Worm (Caenorhabditis elegans) whole organism, L3 larva: Measurements from ENCODE around the gene syg-1.

Source experiments
- ama-1 ChIP-seq: fragments of 150-350 bp; optimal IDR thresholded peaks from 2 replicates; lab custom pipeline; 2018
- ceh-16 ChIP-seq: sonication (generic microtip); optimal IDR thresholded peaks from 2 replicates; lab custom pipeline; 2017; ENCODE audit warnings: missing biosample characterization, missing genetic modification characterization
- ceh-28 ChIP-seq: fragments of 150-350 bp; optimal IDR thresholded peaks from 2 replicates; lab custom pipeline; 2014; ENCODE audit warnings: missing biosample characterization, missing genetic modification reagents, missing genetic modification characterization
- ceh-82 ChIP-seq: fragments of 150-350 bp; optimal IDR thresholded peaks from 2 replicates; lab custom pipeline; 2014; ENCODE audit warnings: missing biosample characterization, missing genetic modification characterization
- lin-15B ChIP-seq: fragments of 150-350 bp; optimal IDR thresholded peaks from 2 replicates; lab custom pipeline; 2014; ENCODE audit warnings: missing biosample characterization, missing genetic modification characterization
- nhr-25 ChIP-seq: sonication (generic microtip); optimal IDR thresholded peaks from 2 replicates; lab custom pipeline; 2017; ENCODE audit warnings: missing biosample characterization, missing genetic modification characterization
- nhr-28 ChIP-seq: fragments of 150-350 bp; optimal IDR thresholded peaks from 2 replicates; lab custom pipeline; 2014; ENCODE audit warnings: missing biosample characterization, missing genetic modification characterization
- pqm-1 ChIP-seq: fragments of 150-350 bp; optimal IDR thresholded peaks from 2 replicates; lab custom pipeline; 2017; ENCODE audit warnings: missing biosample characterization, missing genetic modification characterization, inconsistent platforms
- tbx-2 ChIP-seq: sonication (generic microtip); optimal IDR thresholded peaks from 2 replicates; lab custom pipeline; 2016; ENCODE audit warnings: mild to moderate bottlenecking, missing genetic modification characterization, missing compliant biosample characterization
- unc-39 ChIP-seq: sonication (generic microtip); optimal IDR thresholded peaks from 4 replicates; lab custom pipeline; 2017; ENCODE audit warnings: missing biosample characterization, missing genetic modification characterization
- ztf-4 ChIP-seq: fragments of 150-350 bp; optimal IDR thresholded peaks from 2 replicates; lab custom pipeline; 2014; ENCODE audit warnings: missing biosample characterization, missing genetic modification characterization

DNA sequence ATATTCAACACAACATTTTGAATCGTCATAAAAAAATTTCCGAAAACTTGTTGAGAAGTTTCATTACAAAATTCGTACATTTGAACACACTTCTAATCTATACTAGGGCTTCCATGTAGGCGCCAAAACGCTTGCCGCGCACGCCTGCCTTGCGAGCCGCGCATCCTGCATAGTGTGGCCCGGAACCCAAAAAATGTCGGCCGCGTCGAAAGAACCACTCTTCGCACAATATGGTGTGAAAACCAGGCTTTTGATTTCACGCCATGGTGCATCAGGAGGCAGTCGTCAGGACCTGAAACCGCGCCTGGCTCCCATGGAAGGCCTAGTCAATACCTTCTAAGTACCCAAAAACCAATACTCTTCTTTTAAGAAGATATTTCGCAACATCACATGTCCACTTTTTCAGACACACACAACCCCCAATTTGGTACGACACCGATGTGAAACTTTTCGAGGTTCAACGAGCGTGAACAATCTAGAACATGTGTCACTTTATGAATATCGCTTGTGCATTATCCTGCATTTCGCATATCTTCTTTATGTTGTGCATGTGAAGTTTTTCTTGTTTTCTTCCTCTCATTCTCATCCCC is 21.4 kb downstream of the syg-1 start:
- no peak for TF ChIP-seq tbx-2
- no peak for TF ChIP-seq pqm-1 (tag; lab: Kevin White, UChicago)
- no peak for TF ChIP-seq nhr-28 (tag; lab: Kevin White, UChicago)
- no peak for TF ChIP-seq ama-1
- no peak for TF ChIP-seq ztf-4 (tag; lab: Kevin White, UChicago)
- no peak for TF ChIP-seq nhr-25
- no peak for TF ChIP-seq ceh-82
- TF ChIP-seq lin-15B (tag; lab: Kevin White, UChicago), result no peak
- no peak for TF ChIP-seq ceh-16
- no peak for TF ChIP-seq unc-39 (tag; lab: Kevin White, UChicago)
- no peak for TF ChIP-seq ceh-28 (tag; lab: Kevin White, UChicago)
